Fruit fly (Drosophila melanogaster) whole organism, wandering third instar larva: ENCODE results near the gene Gr64b.

Experiments
- OdsH ChIP-seq: fragments of 200-800 bp; sonication (Bioruptor generic); optimal IDR thresholded peaks from 2 replicates; lab custom pipeline; 2016; ENCODE audit warnings: missing biosample characterization, mild to moderate bottlenecking, missing genetic modification characterization
- dmrt93B ChIP-seq: fragments of 200-800 bp; sonication (Bioruptor generic); optimal IDR thresholded peaks from 2 replicates; lab custom pipeline; 2018; ENCODE audit warnings: missing biosample characterization, mild to moderate bottlenecking, missing genetic modification characterization

dm6 chr3L:4059293-4059820 is 31.0 kb downstream of the Gr64b start, which contains the start of gene Ugt305A1:
- TF ChIP-seq dmrt93B (GFP tag; lab: Kevin White, UChicago) (no peak), OdsH (GFP tag; lab: Kevin White, UChicago) (no peak)
